Worm (Caenorhabditis elegans): Measurements from ENCODE around the gene nars-2.

DNA sequence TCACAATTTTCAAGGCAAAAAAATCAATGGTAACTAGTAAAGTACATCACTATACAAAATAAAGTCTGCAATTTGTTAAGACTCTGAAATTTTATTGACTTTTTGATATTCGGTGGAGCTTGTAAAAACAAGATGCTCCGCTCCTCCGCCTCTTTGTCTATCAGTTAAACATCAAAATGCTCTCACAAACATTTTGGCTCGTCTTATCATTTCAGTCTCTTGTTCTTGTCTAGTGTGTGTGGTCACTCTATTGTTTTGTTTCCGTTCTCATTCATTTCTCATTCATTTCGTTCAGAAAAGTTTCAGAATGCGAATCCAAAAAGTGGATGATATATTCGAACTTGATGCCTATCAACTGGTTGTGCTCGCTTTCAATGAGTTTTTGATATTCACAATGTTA lies 47.5 kb upstream of the nars-2 start, which contains the start of gene Y66D12A.13:
- no peak for TF ChIP-seq ets-4 (tag; optimal IDR thresholded peaks at IDR 0.05)
- no peak for TF ChIP-seq hlh-30 (tag; optimal IDR thresholded peaks at IDR 0.05; ENCODE audit: insufficient read depth)
- no peak for TF ChIP-seq nfya-1 (tag; optimal IDR thresholded peaks at IDR 0.05)
- no peak for TF ChIP-seq ama-1 (optimal IDR thresholded peaks at IDR 0.05)
- TF ChIP-seq unc-55 (GFP tag; optimal IDR thresholded peaks at IDR 0.05) = no peak
- no peak for TF ChIP-seq eyg-1 (tag; optimal IDR thresholded peaks at IDR 0.05)
